Fruit fly (Drosophila melanogaster) whole organism: ENCODE measurements around the gene Piezo.

Experiments used
- CG8478 ChIP-seq: fragments of >200 bp; optimal IDR thresholded peaks from 2 replicates; lab custom pipeline; 2018; ENCODE audit warnings: inconsistent platforms
- Dll ChIP-seq: fragments of >200 bp; optimal IDR thresholded peaks from 2 replicates; lab custom pipeline; 2017
- EcR ChIP-seq, 2 experiments: fragments of >200 bp; optimal IDR thresholded peaks; 2 replicates each; lab custom pipeline; 2017; ENCODE audit warnings: missing biosample characterization in 2 of 2, missing genetic modification characterization in 2 of 2, missing genetic modification reagents in 2 of 2
- pan ChIP-seq: fragments of >200 bp; optimal IDR thresholded peaks from 2 replicates; lab custom pipeline; 2017
- psq ChIP-seq: fragments of >200 bp; optimal IDR thresholded peaks from 2 replicates; lab custom pipeline; 2017
- usp ChIP-seq: fragments of >200 bp; optimal IDR thresholded peaks from 2 replicates; lab custom pipeline; 2017; ENCODE audit warnings: missing biosample characterization, missing genetic modification characterization, mixed read lengths

DNA sequence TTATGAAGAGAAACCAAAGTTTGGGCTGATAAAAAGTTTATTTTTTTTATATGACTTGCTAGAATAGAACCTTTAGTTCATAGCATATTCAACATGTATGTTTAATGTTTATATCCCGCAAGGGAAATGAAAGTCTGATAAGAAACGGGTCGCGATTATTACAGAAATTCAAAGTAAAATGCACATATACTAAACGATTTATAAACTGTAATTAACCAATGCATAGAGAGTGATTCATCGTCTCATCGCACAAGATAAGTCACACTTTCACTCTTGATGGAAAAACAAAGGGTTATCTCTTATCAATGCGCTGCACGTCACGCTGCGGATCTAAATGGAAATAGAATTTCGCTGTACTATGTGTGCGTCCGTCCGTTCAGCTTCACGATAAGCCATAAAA is 34.0 kb upstream of the Piezo start:
- TF ChIP-seq Dll = no peak
- TF ChIP-seq psq (lab: Kevin White, UChicago) = no peak
- TF ChIP-seq pan = no peak
- no peak for TF ChIP-seq EcR (GFP tag; optimal IDR thresholded peaks at IDR 0.05; lab: Kevin White, UChicago)
- TF ChIP-seq CG8478 (lab: Kevin White, UChicago) = no peak
- no peak for TF ChIP-seq usp
